Worm (Caenorhabditis elegans) whole organism, young adult: Measurements from ENCODE around the gene kin-36.

Experiments
- C17E4.6 ChIP-seq: fragments of 200-800 bp; sonication (Bioruptor generic); IDR thresholded peaks from 2 replicates; pipeline ENCODE4 v1.3.6; 2022; ENCODE audit warnings: missing genetic modification reagents, missing genetic modification characterization, missing compliant biosample characterization
- F10E7.11 ChIP-seq: sonication (generic microtip); optimal IDR thresholded peaks from 2 replicates; lab custom pipeline; 2017; ENCODE audit warnings: mild to moderate bottlenecking, missing genetic modification characterization, moderate library complexity, missing compliant biosample characterization
- F22D6.2 ChIP-seq: sonication (generic microtip); optimal IDR thresholded peaks from 2 replicates; lab custom pipeline; 2016; ENCODE audit warnings: mild to moderate bottlenecking, missing genetic modification characterization, missing compliant biosample characterization
- F39B2.1 ChIP-seq: fragments of 200-800 bp; sonication (Bioruptor generic); IDR thresholded peaks from 2 replicates; pipeline ENCODE4 v1.3.6; 2022; ENCODE audit warnings: missing genetic modification reagents, missing genetic modification characterization, missing compliant biosample characterization
- F49E8.2 ChIP-seq: sonication (generic microtip); optimal IDR thresholded peaks from 3 replicates; lab custom pipeline; 2017; ENCODE audit warnings: missing genetic modification characterization, mild to moderate bottlenecking, missing compliant biosample characterization, antibody characterized with exemption, moderate library complexity; ENCODE audit not compliant: insufficient read depth
- F55B11.4 ChIP-seq: sonication (generic microtip); optimal IDR thresholded peaks from 2 replicates; lab custom pipeline; 2016; ENCODE audit warnings: missing compliant biosample characterization, missing genetic modification characterization, borderline replicate concordance; ENCODE audit not compliant: insufficient read depth
- ZK185.1 ChIP-seq: sonication (generic microtip); optimal IDR thresholded peaks from 2 replicates; lab custom pipeline; 2016; ENCODE audit warnings: mild to moderate bottlenecking, missing genetic modification characterization, missing compliant biosample characterization; ENCODE audit not compliant: poor library complexity, severe bottlenecking
- akir-1 ChIP-seq: fragments of 200-800 bp; sonication (Bioruptor generic); optimal IDR thresholded peaks from 2 replicates; lab custom pipeline; 2018; ENCODE audit warnings: mild to moderate bottlenecking, missing genetic modification characterization, moderate library complexity, missing compliant biosample characterization
- aptf-3 ChIP-seq: fragments of 200-800 bp; sonication (Bioruptor generic); IDR thresholded peaks from 2 replicates; pipeline ENCODE4 v1.3.6; 2022; ENCODE audit warnings: missing genetic modification characterization, missing compliant biosample characterization
- attf-5 ChIP-seq: fragments of 200-800 bp; sonication (Bioruptor generic); optimal IDR thresholded peaks from 2 replicates; lab custom pipeline; 2018; ENCODE audit warnings: mild to moderate bottlenecking, missing genetic modification characterization, missing compliant biosample characterization
- bed-1 ChIP-seq: fragments of 200-800 bp; sonication (Bioruptor generic); IDR thresholded peaks from 2 replicates; pipeline ENCODE4 v1.3.6; 2022; ENCODE audit warnings: missing genetic modification reagents, missing genetic modification characterization, missing compliant biosample characterization
- ccch-3 ChIP-seq: fragments of 200-800 bp; sonication (Bioruptor generic); optimal IDR thresholded peaks from 2 replicates; lab custom pipeline; 2018; ENCODE audit warnings: mild to moderate bottlenecking, missing genetic modification characterization, missing compliant biosample characterization
- cebp-2 ChIP-seq: fragments of 200-800 bp; sonication (Bioruptor generic); IDR thresholded peaks from 2 replicates; pipeline ENCODE4 v1.3.6; 2022; ENCODE audit warnings: missing genetic modification characterization, missing compliant biosample characterization
- ceh-58 ChIP-seq: fragments of 200-800 bp; sonication (Bioruptor generic); IDR thresholded peaks from 2 replicates; pipeline ENCODE4 v1.3.6; 2022; ENCODE audit warnings: missing genetic modification characterization, missing compliant biosample characterization
- chd-7 ChIP-seq: sonication (generic microtip); optimal IDR thresholded peaks from 2 replicates; lab custom pipeline; 2016; ENCODE audit warnings: mild to moderate bottlenecking, missing genetic modification characterization, moderate library complexity, missing compliant biosample characterization
- efl-1 ChIP-seq: fragments of 150-350 bp; optimal IDR thresholded peaks from 2 replicates; lab custom pipeline; 2014; ENCODE audit warnings: missing biosample characterization, missing genetic modification reagents, missing genetic modification characterization
- egrh-3 ChIP-seq: fragments of 200-800 bp; sonication (Bioruptor generic); IDR thresholded peaks from 2 replicates; pipeline ENCODE4 v1.3.6; 2022; ENCODE audit warnings: missing genetic modification reagents, missing genetic modification characterization, missing compliant biosample characterization
- ekl-4 ChIP-seq: fragments of 200-800 bp; sonication (Bioruptor generic); IDR thresholded peaks from 2 replicates; pipeline ENCODE4 v1.3.6; 2022; ENCODE audit warnings: missing genetic modification reagents, missing genetic modification characterization, missing compliant biosample characterization
- ets-4 ChIP-seq: fragments of 200-800 bp; sonication (Bioruptor generic); optimal IDR thresholded peaks from 2 replicates; lab custom pipeline; 2018; ENCODE audit warnings: mild to moderate bottlenecking, missing genetic modification characterization, missing compliant biosample characterization
- fkh-3 ChIP-seq: sonication (generic microtip); optimal IDR thresholded peaks from 2 replicates; lab custom pipeline; 2016; ENCODE audit warnings: mild to moderate bottlenecking, missing genetic modification characterization, missing compliant biosample characterization
- hlh-26 ChIP-seq: fragments of 200-800 bp; sonication (Bioruptor generic); conservative IDR thresholded peaks from 2 replicates; pipeline ENCODE4 v1.3.6; 2022; ENCODE audit warnings: missing genetic modification reagents, missing genetic modification characterization, missing compliant biosample characterization
- hsf-1 ChIP-seq: fragments of 200-800 bp; sonication (Bioruptor generic); IDR thresholded peaks from 2 replicates; pipeline ENCODE4 v1.3.6; 2022; ENCODE audit warnings: missing genetic modification reagents, missing genetic modification characterization, missing compliant biosample characterization
- lag-1 ChIP-seq: fragments of 200-800 bp; sonication (Bioruptor generic); IDR thresholded peaks from 2 replicates; pipeline ENCODE4 v1.3.6; 2022; ENCODE audit warnings: missing genetic modification reagents, missing genetic modification characterization, missing compliant biosample characterization
- let-607 ChIP-seq, 2 experiments: fragments of 200-800 bp in 1 of 2; sonication (Bioruptor generic) in 1 of 2; sonication (generic microtip) in 1 of 2; optimal IDR thresholded peaks; 2 replicates each; lab custom pipeline; 2016 to 2018; ENCODE audit warnings: mild to moderate bottlenecking in 2 of 2, missing compliant biosample characterization in 2 of 2, missing genetic modification characterization in 2 of 2, moderate library complexity in 2 of 2, missing genotype in 1 of 2
- lin-26 ChIP-seq: fragments of 200-800 bp; sonication (Bioruptor generic); IDR thresholded peaks from 2 replicates; pipeline ENCODE4 v1.3.6; 2022; ENCODE audit warnings: missing genetic modification reagents, missing genetic modification characterization, missing compliant biosample characterization
- lir-1 ChIP-seq: fragments of 200-800 bp; sonication (Bioruptor generic); conservative IDR thresholded peaks from 2 replicates; pipeline ENCODE4 v1.3.6; 2022; ENCODE audit warnings: missing genetic modification reagents, missing genetic modification characterization, missing compliant biosample characterization
- lsl-1 ChIP-seq: fragments of 200-800 bp; sonication (Bioruptor generic); optimal IDR thresholded peaks from 2 replicates; lab custom pipeline; 2018; ENCODE audit warnings: mild to moderate bottlenecking, missing genetic modification characterization, moderate library complexity, missing compliant biosample characterization
- mcd-1 ChIP-seq: fragments of 200-800 bp; sonication (Bioruptor generic); IDR thresholded peaks from 2 replicates; pipeline ENCODE4 v1.3.6; 2022; ENCODE audit warnings: missing genetic modification reagents, missing genetic modification characterization, missing compliant biosample characterization
- nfya-2 ChIP-seq: fragments of 200-800 bp; sonication (Bioruptor generic); IDR thresholded peaks from 2 replicates; pipeline ENCODE4 v1.3.6; 2022; ENCODE audit warnings: missing genetic modification reagents, missing genetic modification characterization, missing compliant biosample characterization
- nhr-120 ChIP-seq: fragments of 200-800 bp; sonication (Bioruptor generic); IDR thresholded peaks from 2 replicates; pipeline ENCODE4 v1.3.6; 2022; ENCODE audit warnings: missing genetic modification characterization, missing compliant biosample characterization
- snpc-1.3 ChIP-seq: sonication (generic microtip); optimal IDR thresholded peaks from 2 replicates; lab custom pipeline; 2017; ENCODE audit warnings: missing genetic modification characterization, mild to moderate bottlenecking, missing compliant biosample characterization, antibody characterized with exemption, moderate library complexity, missing genotype, missing genetic modification reagents; ENCODE audit not compliant: insufficient read depth
- snpc-4 ChIP-seq, 5 experiments: fragments of 150-350 bp in 1 of 5; sonication (generic microtip) in 4 of 5; optimal IDR thresholded peaks; 2 replicates each; lab custom pipeline; 2014 to 2018; ENCODE audit warnings: missing genetic modification characterization in 5 of 5, missing biosample characterization in 3 of 5, antibody characterized with exemption in 2 of 5, mild to moderate bottlenecking in 2 of 5, missing compliant biosample characterization in 2 of 5, missing genotype in 2 of 5, moderate library complexity in 2 of 5, missing genetic modification reagents in 1 of 5
- somi-1 ChIP-seq: fragments of 200-800 bp; sonication (Bioruptor generic); optimal IDR thresholded peaks from 2 replicates; lab custom pipeline; 2018; ENCODE audit warnings: mild to moderate bottlenecking, missing genetic modification characterization, missing compliant biosample characterization
- tlf-1 ChIP-seq: fragments of 200-800 bp; sonication (Bioruptor generic); optimal IDR thresholded peaks from 2 replicates; lab custom pipeline; 2018; ENCODE audit warnings: mild to moderate bottlenecking, missing genetic modification characterization, missing compliant biosample characterization
- unc-62 ChIP-seq: fragments of 150-350 bp; optimal IDR thresholded peaks from 2 replicates; lab custom pipeline; 2014; ENCODE audit warnings: missing biosample characterization, missing genetic modification reagents, missing genetic modification characterization
- xnd-1 ChIP-seq: sonication (generic microtip); optimal IDR thresholded peaks from 2 replicates; lab custom pipeline; 2016; ENCODE audit warnings: missing genotype, missing genetic modification reagents, missing genetic modification characterization, missing compliant biosample characterization
- ztf-18 ChIP-seq: sonication (generic microtip); optimal IDR thresholded peaks from 2 replicates; lab custom pipeline; 2016; ENCODE audit warnings: missing genotype, mild to moderate bottlenecking, missing genetic modification characterization, missing compliant biosample characterization
- ztf-25 ChIP-seq: fragments of 200-800 bp; sonication (Bioruptor generic); IDR thresholded peaks from 2 replicates; pipeline ENCODE4 v1.3.6; 2022; ENCODE audit warnings: missing genetic modification reagents, missing genetic modification characterization, missing compliant biosample characterization
- ztf-28 ChIP-seq: fragments of 200-800 bp; sonication (Bioruptor generic); IDR thresholded peaks from 2 replicates; pipeline ENCODE4 v1.3.6; 2022; ENCODE audit warnings: missing genetic modification reagents, missing genetic modification characterization, missing compliant biosample characterization
- ztf-6 ChIP-seq: fragments of 200-800 bp; sonication (Bioruptor generic); IDR thresholded peaks from 2 replicates; pipeline ENCODE4 v1.3.6; 2022; ENCODE audit warnings: missing genetic modification reagents, missing genetic modification characterization, missing compliant biosample characterization

The kin-36 gene

DNA sequence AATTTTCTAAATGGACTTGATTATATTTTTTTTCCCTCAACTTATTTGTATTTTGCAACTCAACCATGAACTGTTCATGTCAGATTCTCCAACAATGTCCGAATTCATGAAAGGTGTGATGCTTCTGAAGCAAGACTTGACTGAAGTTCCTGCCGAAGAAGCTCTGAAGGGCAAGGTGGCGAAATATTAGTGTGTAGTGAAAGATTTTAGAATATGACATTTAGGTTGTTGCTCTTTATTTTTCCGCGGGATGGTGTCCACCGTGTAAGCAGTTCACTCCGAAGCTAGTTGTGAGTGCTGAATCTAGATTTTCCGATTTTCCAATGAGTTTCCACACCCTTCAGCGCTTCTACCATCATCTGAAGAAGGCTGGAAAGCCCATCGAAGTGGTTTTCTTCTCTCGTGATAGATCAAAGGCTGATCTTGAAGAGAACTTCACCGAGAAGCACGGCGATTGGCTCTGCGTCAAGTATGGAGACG lies 26.4 kb upstream of the kin-36 start, which contains the start of gene F29B9.5 (continued):
- no peak for TF ChIP-seq lir-1 (GFP tag; lab: Robert Waterston, UW)
- TF ChIP-seq xnd-1 (tag; lab: Kevin White, UChicago), result peak; percentile 41
- TF ChIP-seq ztf-6 (GFP tag; lab: Robert Waterston, UW), result no peak
- TF ChIP-seq ets-4 (GFP tag; lab: Kevin White, UChicago), result no peak
- peak; percentile 77 for TF ChIP-seq hsf-1 (GFP tag; lab: Robert Waterston, UW)
- no peak for TF ChIP-seq let-607 (tag; optimal IDR thresholded peaks at IDR 0.05; lab: Kevin White, UChicago)
- no peak for TF ChIP-seq ZK185.1 (tag; lab: Kevin White, UChicago)
- 0 out of 2 replicates have a peak, but pooled peaks have one; percentile 22 for TF ChIP-seq nfya-2 (GFP tag; lab: Robert Waterston, UW)
- peak; percentile 62; the same call in 1 of the 2 replicates for TF ChIP-seq lin-26 (GFP tag; lab: Robert Waterston, UW)
- TF ChIP-seq tlf-1, result peak; percentile 6
- no peak for TF ChIP-seq somi-1 (GFP tag; lab: Kevin White, UChicago)
- TF ChIP-seq snpc-4 (GFP tag; optimal IDR thresholded peaks at IDR 0.05; lab: Kevin White, UChicago), result peak; percentile 2
- peak in 1 of 4 experiments; percentile 18 for TF ChIP-seq snpc-4 (tag; optimal IDR thresholded peaks at IDR 0.05; lab: Kevin White, UChicago)
- peak; percentile 75 for TF ChIP-seq F49E8.2 (tag; lab: Kevin White, UChicago)
- TF ChIP-seq ceh-58, result no peak
- TF ChIP-seq lag-1 (GFP tag; lab: Robert Waterston, UW), result no peak
- peak; percentile 9; the same call in 1 of the 2 replicates for TF ChIP-seq F39B2.1 (GFP tag; lab: Robert Waterston, UW)
- 0 out of 2 replicates have a peak, but pooled peaks have one; percentile 45 for TF ChIP-seq aptf-3
- TF ChIP-seq ccch-3, result no peak
- TF ChIP-seq ztf-28 (GFP tag; lab: Robert Waterston, UW), result no peak
- TF ChIP-seq nhr-120 (GFP tag; lab: Robert Waterston, UW), result no peak
- TF ChIP-seq chd-7 (tag; lab: Kevin White, UChicago), result peak; percentile 63
- no peak for TF ChIP-seq C17E4.6 (GFP tag; lab: Robert Waterston, UW)
- no peak for TF ChIP-seq ztf-18 (tag; lab: Kevin White, UChicago)
- no peak for TF ChIP-seq ztf-25 (GFP tag; lab: Robert Waterston, UW)
- no peak for TF ChIP-seq egrh-3
- TF ChIP-seq lsl-1, result no peak
- peak; percentile 47 for TF ChIP-seq fkh-3 (tag; lab: Kevin White, UChicago)
- no peak for TF ChIP-seq hlh-26 (GFP tag; lab: Robert Waterston, UW)
- TF ChIP-seq F55B11.4, result no peak

DNA sequence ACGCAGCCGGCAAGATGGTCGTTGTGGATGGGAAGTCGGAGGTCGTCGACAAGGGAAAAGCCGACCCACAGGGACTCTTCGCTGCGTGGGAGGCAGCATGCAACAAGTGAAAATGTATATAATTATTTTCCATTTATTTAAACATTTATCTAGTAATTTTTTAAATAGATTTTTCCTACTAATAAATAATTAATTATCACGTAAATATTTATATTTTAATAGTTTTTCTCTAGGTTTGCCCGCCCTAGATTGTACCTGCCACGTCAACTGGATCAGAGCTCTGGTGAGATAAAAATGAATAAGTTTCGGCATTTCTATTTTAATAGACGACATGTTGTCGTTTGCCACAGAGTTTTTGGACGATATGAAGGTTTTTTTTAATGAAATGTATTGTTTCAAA lies 25.9 kb upstream of the kin-36 start, which contains the start of gene psr-1:
Gene psr-1 (plus strand): TSS at position 301 of the 400 bp plus-strand sequence.
- TF ChIP-seq cebp-2 (GFP tag; lab: Robert Waterston, UW), result no peak
- no peak for TF ChIP-seq unc-62 (GFP tag; lab: Kevin White, UChicago)
- TF ChIP-seq F49E8.2 (tag; lab: Kevin White, UChicago), result no peak
- no peak for TF ChIP-seq ccch-3
- no peak for TF ChIP-seq ceh-58
- TF ChIP-seq akir-1 (GFP tag; lab: Kevin White, UChicago), result no peak
- no peak for TF ChIP-seq F10E7.11 (tag; lab: Kevin White, UChicago)
- TF ChIP-seq mcd-1 (GFP tag; lab: Robert Waterston, UW), result no peak
- no peak for TF ChIP-seq ekl-4 (GFP tag; lab: Robert Waterston, UW)
- no peak for TF ChIP-seq snpc-1.3
- no peak for TF ChIP-seq lin-26 (GFP tag; lab: Robert Waterston, UW)
- TF ChIP-seq bed-1 (GFP tag; lab: Robert Waterston, UW), result no peak
- no peak for TF ChIP-seq efl-1 (GFP tag; lab: Kevin White, UChicago)
- no peak for TF ChIP-seq lir-1 (GFP tag; lab: Robert Waterston, UW)
- no peak for TF ChIP-seq F39B2.1 (GFP tag; lab: Robert Waterston, UW)
- TF ChIP-seq attf-5 (GFP tag; lab: Kevin White, UChicago), result no peak
- TF ChIP-seq F22D6.2 (tag; lab: Kevin White, UChicago), result no peak
